Worm (Caenorhabditis elegans): ENCODE data around the gene mdt-27.

ce11 chrV:9249932-9250331 lies 36.5 kb upstream of the mdt-27 start, which contains the start of gene ptd-2:
- TF ChIP-seq ceh-16 (tag; optimal IDR thresholded peaks at IDR 0.05): no peak
- TF ChIP-seq unc-62 (GFP tag; optimal IDR thresholded peaks at IDR 0.05): no peak
- no peak for TF ChIP-seq lsy-2 (tag; optimal IDR thresholded peaks at IDR 0.05)
- no peak for TF ChIP-seq aly-2 (tag; optimal IDR thresholded peaks at IDR 0.05)
- no peak for TF ChIP-seq lin-11 (tag; optimal IDR thresholded peaks at IDR 0.05)
- TF ChIP-seq unc-39 (tag; optimal IDR thresholded peaks at IDR 0.05): no peak
- TF ChIP-seq snpc-4 (tag; optimal IDR thresholded peaks at IDR 0.05): no peak
- no peak for TF ChIP-seq nhr-77 (tag; optimal IDR thresholded peaks at IDR 0.05)
- TF ChIP-seq nhr-129 (tag; optimal IDR thresholded peaks at IDR 0.05): no peak
- no peak for TF ChIP-seq blmp-1 (tag; optimal IDR thresholded peaks at IDR 0.05; ENCODE audit: insufficient read depth)
- TF ChIP-seq mdl-1 (tag; optimal IDR thresholded peaks at IDR 0.05): no peak

All from whole organism, L2 larva.